Worm (Caenorhabditis elegans) whole organism, L2 larva: ENCODE results near the gene F10E9.12.

ENCODE experiments used
- C34F6.9 ChIP-seq: fragments of 150-350 bp; optimal IDR thresholded peaks from 2 replicates; lab custom pipeline; 2014; ENCODE audit warnings: missing biosample characterization, missing genetic modification characterization
- F13H6.1 ChIP-seq: sonication (generic microtip); optimal IDR thresholded peaks from 2 replicates; lab custom pipeline; 2016; ENCODE audit warnings: missing genetic modification characterization, missing compliant biosample characterization
- R02D3.7 ChIP-seq: fragments of 150-350 bp; optimal IDR thresholded peaks from 2 replicates; lab custom pipeline; 2014; ENCODE audit warnings: missing biosample characterization, missing genetic modification characterization
- ZK546.5 ChIP-seq: sonication (generic microtip); optimal IDR thresholded peaks from 2 replicates; lab custom pipeline; 2017; ENCODE audit warnings: missing biosample characterization, missing genetic modification characterization
- alr-1 ChIP-seq: fragments of 150-350 bp; optimal IDR thresholded peaks from 2 replicates; lab custom pipeline; 2014; ENCODE audit warnings: missing biosample characterization, missing genetic modification characterization
- ama-1 ChIP-seq: fragments of 150-350 bp; optimal IDR thresholded peaks from 2 replicates; lab custom pipeline; 2018; ENCODE audit warnings: inconsistent platforms
- ceh-16 ChIP-seq: fragments of 150-350 bp; optimal IDR thresholded peaks from 2 replicates; lab custom pipeline; 2014; ENCODE audit warnings: missing biosample characterization, missing genetic modification characterization
- ceh-82 ChIP-seq: fragments of 150-350 bp; optimal IDR thresholded peaks from 2 replicates; lab custom pipeline; 2014; ENCODE audit warnings: missing biosample characterization, missing genetic modification characterization
- crh-2 ChIP-seq: sonication (generic microtip); optimal IDR thresholded peaks from 2 replicates; lab custom pipeline; 2017; ENCODE audit warnings: missing biosample characterization, missing genetic modification characterization
- dmd-4 ChIP-seq: sonication (generic microtip); optimal IDR thresholded peaks from 2 replicates; lab custom pipeline; 2017; ENCODE audit warnings: missing biosample characterization, missing genetic modification characterization
- egl-27 ChIP-seq: sonication (generic microtip); optimal IDR thresholded peaks from 3 replicates; lab custom pipeline; 2017; ENCODE audit warnings: missing biosample characterization, missing genetic modification reagents, missing genetic modification characterization
- elt-1 ChIP-seq: fragments of 150-350 bp; optimal IDR thresholded peaks from 2 replicates; lab custom pipeline; 2014; ENCODE audit warnings: missing biosample characterization, missing genetic modification characterization
- elt-3 ChIP-seq: sonication (generic microtip); optimal IDR thresholded peaks from 2 replicates; lab custom pipeline; 2017; ENCODE audit warnings: missing biosample characterization, missing genetic modification characterization
- fos-1 ChIP-seq: fragments of 150-350 bp; optimal IDR thresholded peaks from 2 replicates; lab custom pipeline; 2014; ENCODE audit warnings: missing biosample characterization, missing genetic modification characterization
- gmeb-1 ChIP-seq: fragments of 150-350 bp; optimal IDR thresholded peaks from 2 replicates; lab custom pipeline; 2014; ENCODE audit warnings: missing biosample characterization, missing genetic modification characterization
- lin-11 ChIP-seq: fragments of 150-350 bp; sonication (generic microtip); optimal IDR thresholded peaks from 2 replicates; lab custom pipeline; 2014; ENCODE audit warnings: missing biosample characterization, missing genetic modification characterization, inconsistent platforms, mixed read lengths
- lin-13 ChIP-seq: fragments of 150-350 bp; optimal IDR thresholded peaks from 2 replicates; lab custom pipeline; 2014; ENCODE audit warnings: missing biosample characterization, missing genetic modification reagents, missing genetic modification characterization
- lsy-2 ChIP-seq, 2 experiments: fragments of 150-350 bp in 1 of 2; sonication (generic microtip) in 1 of 2; optimal IDR thresholded peaks; 2 replicates each; lab custom pipeline; 2014 to 2017; ENCODE audit warnings: missing biosample characterization in 2 of 2, missing genetic modification characterization in 2 of 2
- mbf-1 ChIP-seq: sonication (generic microtip); optimal IDR thresholded peaks from 2 replicates; lab custom pipeline; 2017; ENCODE audit warnings: missing biosample characterization, missing genetic modification characterization
- nhr-11 ChIP-seq: fragments of 150-350 bp; optimal IDR thresholded peaks from 2 replicates; lab custom pipeline; 2014; ENCODE audit warnings: missing biosample characterization, missing genetic modification characterization
- nhr-12 ChIP-seq: fragments of 150-350 bp; optimal IDR thresholded peaks from 2 replicates; lab custom pipeline; 2014; ENCODE audit warnings: missing biosample characterization, missing genetic modification characterization
- nhr-129 ChIP-seq: fragments of 150-350 bp; optimal IDR thresholded peaks from 2 replicates; lab custom pipeline; 2014; ENCODE audit warnings: missing biosample characterization, missing genetic modification characterization
- nhr-21 ChIP-seq: fragments of 150-350 bp; optimal IDR thresholded peaks from 2 replicates; lab custom pipeline; 2014; ENCODE audit warnings: missing biosample characterization, missing genetic modification characterization
- nhr-23 ChIP-seq: fragments of 150-350 bp; optimal IDR thresholded peaks from 2 replicates; lab custom pipeline; 2014; ENCODE audit warnings: missing biosample characterization, missing genetic modification reagents, missing genetic modification characterization
- skn-1 ChIP-seq: sonication (generic microtip); optimal IDR thresholded peaks from 2 replicates; lab custom pipeline; 2017; ENCODE audit warnings: missing biosample characterization, missing genetic modification characterization
- sma-3 ChIP-seq: sonication (generic microtip); optimal IDR thresholded peaks from 2 replicates; lab custom pipeline; 2016; ENCODE audit warnings: missing genetic modification reagents, missing genetic modification characterization, missing compliant biosample characterization
- snpc-4 ChIP-seq: fragments of 150-350 bp; optimal IDR thresholded peaks from 2 replicates; lab custom pipeline; 2014; ENCODE audit warnings: missing biosample characterization, missing genetic modification characterization
- unc-55 ChIP-seq: fragments of 150-350 bp; sonication (generic microtip); optimal IDR thresholded peaks from 3 replicates; lab custom pipeline; 2014; ENCODE audit warnings: missing biosample characterization, missing genetic modification reagents, missing genetic modification characterization
- unc-62 ChIP-seq: fragments of 150-350 bp; optimal IDR thresholded peaks from 2 replicates; lab custom pipeline; 2014; ENCODE audit warnings: missing biosample characterization, missing genetic modification reagents, missing genetic modification characterization
- zag-1 ChIP-seq: fragments of 150-350 bp; optimal IDR thresholded peaks from 2 replicates; lab custom pipeline; 2014; ENCODE audit warnings: missing biosample characterization, missing genetic modification characterization
- ztf-1 ChIP-seq: fragments of 200-800 bp; sonication (Bioruptor generic); conservative IDR thresholded peaks from 2 replicates; pipeline ENCODE4 v1.3.6; 2022; ENCODE audit warnings: missing genetic modification characterization, missing compliant biosample characterization
- ztf-11 ChIP-seq: sonication (generic microtip); optimal IDR thresholded peaks from 2 replicates; lab custom pipeline; 2017; ENCODE audit warnings: missing biosample characterization, missing genetic modification characterization
- ztf-4 ChIP-seq: fragments of 150-350 bp; optimal IDR thresholded peaks from 2 replicates; lab custom pipeline; 2014; ENCODE audit warnings: missing biosample characterization, missing genetic modification characterization

Gene F10E9.12

ce11 chrIII:8319100-8319499, 5.2 kb upstream of the F10E9.12 start, which contains the start of gene F10E9.11 (continued):
- no peak for TF ChIP-seq nhr-23
- TF ChIP-seq sma-3 (GFP tag; lab: Kevin White, UChicago): peak; percentile 82
- no peak for TF ChIP-seq ama-1 (lab: Kevin White, UChicago)
- no peak for TF ChIP-seq ztf-4 (tag; lab: Kevin White, UChicago)
- TF ChIP-seq snpc-4: no peak
- TF ChIP-seq skn-1 (tag; lab: Kevin White, UChicago): no peak
- no peak for TF ChIP-seq elt-1 (tag; lab: Kevin White, UChicago)
- TF ChIP-seq crh-2 (tag; lab: Kevin White, UChicago): peak; percentile 74
- peak; percentile 66 to 89 for TF ChIP-seq lsy-2 (tag; optimal IDR thresholded peaks at IDR 0.05; lab: Kevin White, UChicago)
- TF ChIP-seq F13H6.1 (tag; lab: Kevin White, UChicago): peak; percentile 84
- TF ChIP-seq unc-62 (GFP tag; lab: Kevin White, UChicago): no peak
- TF ChIP-seq ZK546.5: no peak
- no peak for TF ChIP-seq ztf-1 (GFP tag; lab: Robert Waterston, UW)
- TF ChIP-seq nhr-129 (tag; lab: Kevin White, UChicago): peak; percentile 73
- no peak for TF ChIP-seq nhr-11 (tag; lab: Kevin White, UChicago)
- TF ChIP-seq alr-1: no peak
- TF ChIP-seq ceh-82: no peak
- TF ChIP-seq elt-3: no peak
- peak; percentile 94 for TF ChIP-seq gmeb-1 (tag; lab: Kevin White, UChicago)
- TF ChIP-seq lin-13 (GFP tag; lab: Kevin White, UChicago): peak; percentile 79
- TF ChIP-seq egl-27: peak; percentile 26
- TF ChIP-seq lin-11 (tag; lab: Kevin White, UChicago): peak; percentile 72
- no peak for TF ChIP-seq ceh-16 (tag; lab: Kevin White, UChicago)
- no peak for TF ChIP-seq nhr-12

ce11 chrIII:8320183-8320582, 4.2 kb upstream of the F10E9.12 start, which contains the start of gene F10E9.10:
F10E9.10 (minus strand) TSS chrIII:8320283.
- TF ChIP-seq unc-55 (GFP tag; lab: Kevin White, UChicago): no peak

ce11 chrIII:8321225-8321624, 3.1 kb upstream of the F10E9.12 start:
- peak; percentile 51 for TF ChIP-seq zag-1 (tag; lab: Kevin White, UChicago)
- TF ChIP-seq lsy-2 (tag; optimal IDR thresholded peaks at IDR 0.05; lab: Kevin White, UChicago): peak in 1 of 2 experiments; percentile 17
- no peak for TF ChIP-seq C34F6.9 (tag; lab: Kevin White, UChicago)
- TF ChIP-seq gmeb-1 (tag; lab: Kevin White, UChicago): no peak
- TF ChIP-seq crh-2 (tag; lab: Kevin White, UChicago): peak; percentile 7

ce11 chrIII:8322645-8323213, 1.6 kb upstream of the F10E9.12 start, which contains the start of gene F10E9.1:
F10E9.1 (plus strand) TSS chrIII:8323163.
- peak; percentile 14 for TF ChIP-seq C34F6.9 (tag; lab: Kevin White, UChicago)
- TF ChIP-seq nhr-21: peak; percentile 21
- no peak for TF ChIP-seq crh-2 (tag; lab: Kevin White, UChicago)
- no peak for TF ChIP-seq skn-1 (tag; lab: Kevin White, UChicago)
- TF ChIP-seq mbf-1 (tag; lab: Kevin White, UChicago): no peak
- no peak for TF ChIP-seq dmd-4 (tag; lab: Kevin White, UChicago)
- peak; percentile 29 for TF ChIP-seq lin-11 (tag; lab: Kevin White, UChicago)
- TF ChIP-seq lsy-2 (tag; optimal IDR thresholded peaks at IDR 0.05; lab: Kevin White, UChicago): peak in 1 of 2 experiments; percentile 32
- no peak for TF ChIP-seq ama-1 (lab: Kevin White, UChicago)
- TF ChIP-seq snpc-4: no peak

ce11 chrIII:8325574-8326513, 1.5 kb downstream of the F10E9.12 start, which contains the start of gene ZC262.13:
ZC262.13 (plus strand) TSS chrIII:8326214.
- TF ChIP-seq fos-1 (peak; percentile 36), R02D3.7 (no peak), gmeb-1 (tag; lab: Kevin White, UChicago) (no peak), lsy-2 (tag; optimal IDR thresholded peaks at IDR 0.05; lab: Kevin White, UChicago) (no peak), ztf-11 (tag; lab: Kevin White, UChicago) (no peak), nhr-23 (no peak), skn-1 (tag; lab: Kevin White, UChicago) (no peak)
